Worm (Caenorhabditis elegans) whole organism, young adult: ENCODE data around the gene nlp-67.

Source experiments
- K12H6.12 ChIP-seq: fragments of 200-800 bp; sonication (Bioruptor generic); optimal IDR thresholded peaks from 2 replicates; lab custom pipeline; 2018; ENCODE audit warnings: mild to moderate bottlenecking, missing genetic modification characterization, missing compliant biosample characterization
- him-1 ChIP-seq: sonication (generic microtip); optimal IDR thresholded peaks from 2 replicates; lab custom pipeline; 2016; ENCODE audit warnings: missing genotype, missing genetic modification reagents, missing genetic modification characterization, missing compliant biosample characterization
- lin-35 ChIP-seq, 3 experiments: fragments of 150-350 bp in 2 of 3; sonication (generic microtip) in 1 of 3; optimal IDR thresholded peaks; 2 replicates each; lab custom pipeline; 2014 to 2018; ENCODE audit warnings: missing biosample characterization in 3 of 3, missing genetic modification characterization in 3 of 3, missing genetic modification reagents in 3 of 3
- nhr-90 ChIP-seq: sonication (generic microtip); optimal IDR thresholded peaks from 2 replicates; lab custom pipeline; 2016; ENCODE audit warnings: missing genotype, mild to moderate bottlenecking, missing genetic modification characterization, missing compliant biosample characterization
- snpc-3.4 ChIP-seq: sonication (generic microtip); optimal IDR thresholded peaks from 2 replicates; lab custom pipeline; 2017; ENCODE audit warnings: missing genetic modification characterization, mild to moderate bottlenecking, missing compliant biosample characterization, antibody characterized with exemption, moderate library complexity, missing genotype, missing genetic modification reagents
- sptf-2 ChIP-seq: fragments of 200-800 bp; sonication (Bioruptor generic); optimal IDR thresholded peaks from 2 replicates; lab custom pipeline; 2018; ENCODE audit warnings: mild to moderate bottlenecking, missing genetic modification characterization, missing compliant biosample characterization
- unc-62 ChIP-seq: fragments of 150-350 bp; optimal IDR thresholded peaks from 2 replicates; lab custom pipeline; 2014; ENCODE audit warnings: missing biosample characterization, missing genetic modification reagents, missing genetic modification characterization
- zim-3 ChIP-seq: sonication (generic microtip); optimal IDR thresholded peaks from 2 replicates; lab custom pipeline; 2017; ENCODE audit warnings: mild to moderate bottlenecking, missing genetic modification characterization, moderate library complexity, missing compliant biosample characterization
- ztf-3 ChIP-seq: fragments of 200-800 bp; sonication (Bioruptor generic); optimal IDR thresholded peaks from 2 replicates; lab custom pipeline; 2018; ENCODE audit warnings: mild to moderate bottlenecking, missing genetic modification characterization, missing compliant biosample characterization

ce11 chrX:16157499-16157898 is 26.7 kb upstream of the nlp-67 start:
- no peak for TF ChIP-seq lin-35 (GFP tag; optimal IDR thresholded peaks at IDR 0.05; lab: Kevin White, UChicago)
- TF ChIP-seq zim-3 (tag; lab: Kevin White, UChicago), result no peak
- no peak for TF ChIP-seq nhr-90 (tag; lab: Kevin White, UChicago)
- no peak for TF ChIP-seq K12H6.12
- no peak for TF ChIP-seq unc-62 (GFP tag; lab: Kevin White, UChicago)
- TF ChIP-seq sptf-2 (GFP tag; lab: Kevin White, UChicago), result no peak
- TF ChIP-seq him-1 (tag; lab: Kevin White, UChicago), result no peak
- TF ChIP-seq snpc-3.4, result no peak
- no peak for TF ChIP-seq ztf-3
